Worm (Caenorhabditis elegans): ENCODE data around the gene memb-1.

memb-1 gene

ce11 chrX:9467573-9467972 lies 26.2 kb upstream of the memb-1 start:
- peak; percentile 28 for TF ChIP-seq efl-3 (GFP tag; optimal IDR thresholded peaks at IDR 0.05)
- no peak for TF ChIP-seq C04F5.9 (tag; optimal IDR thresholded peaks at IDR 0.05)
- TF ChIP-seq unc-62 (GFP tag; optimal IDR thresholded peaks at IDR 0.05), result no peak
- TF ChIP-seq ceh-63 (GFP tag; optimal IDR thresholded peaks at IDR 0.05), result no peak
- peak; percentile 23 for TF ChIP-seq isw-1 (GFP tag; IDR thresholded peaks at IDR 0.05)
- TF ChIP-seq fkh-8 (tag; optimal IDR thresholded peaks at IDR 0.05), result peak; percentile 33
- no peak for TF ChIP-seq sup-37 (GFP tag; optimal IDR thresholded peaks at IDR 0.05)
- TF ChIP-seq nhr-85 (tag), result peak; percentile 48
- no peak for TF ChIP-seq C34B4.2 (tag; optimal IDR thresholded peaks at IDR 0.05)
- no peak for TF ChIP-seq nhr-11 (tag; optimal IDR thresholded peaks at IDR 0.05)
- peak; percentile 12 for TF ChIP-seq pax-3 (tag; optimal IDR thresholded peaks at IDR 0.05)
- TF ChIP-seq nhr-77 (tag; optimal IDR thresholded peaks at IDR 0.05), result peak; percentile 48
- peak; percentile 87 for TF ChIP-seq snu-23 (GFP tag; optimal IDR thresholded peaks at IDR 0.05)
- TF ChIP-seq dsc-1 (tag; optimal IDR thresholded peaks at IDR 0.05), result peak; percentile 87
- peak; percentile 18 for TF ChIP-seq aha-1 (tag; optimal IDR thresholded peaks at IDR 0.05)
- TF ChIP-seq nhr-71 (tag; optimal IDR thresholded peaks at IDR 0.05), result peak; percentile 75
- TF ChIP-seq ama-1 (optimal IDR thresholded peaks at IDR 0.05), result no peak
- TF ChIP-seq alr-1 (tag; optimal IDR thresholded peaks at IDR 0.05; ENCODE audit: borderline replicate concordance), result no peak
- TF ChIP-seq mdl-1 (tag; optimal IDR thresholded peaks at IDR 0.05), result peak in 1 of 2 experiments; percentile 66
- no peak for TF ChIP-seq dpl-1 (GFP tag; optimal IDR thresholded peaks at IDR 0.05)
- peak; percentile 21 for TF ChIP-seq unc-86 (tag; optimal IDR thresholded peaks at IDR 0.05)
- peak; percentile 41 to 74 (median 70) for TF ChIP-seq ceh-82 (tag; optimal IDR thresholded peaks at IDR 0.05)
- TF ChIP-seq aly-2 (tag; optimal IDR thresholded peaks at IDR 0.05), result no peak
- peak in 1 of 2 experiments; percentile 39 for TF ChIP-seq efl-1 (optimal IDR thresholded peaks at IDR 0.05)
- TF ChIP-seq efl-1 (GFP tag; optimal IDR thresholded peaks at IDR 0.05 in 1 of 2), result peak in 1 of 2 experiments; percentile 89
- no peak for TF ChIP-seq sptf-1 (tag; optimal IDR thresholded peaks at IDR 0.05)
- peak; percentile 34 for TF ChIP-seq blmp-1 (tag; optimal IDR thresholded peaks at IDR 0.05)
- peak; percentile 27 for TF ChIP-seq zip-4 (GFP tag; optimal IDR thresholded peaks at IDR 0.05)
- TF ChIP-seq ztf-4 (tag; optimal IDR thresholded peaks at IDR 0.05), result peak; percentile 35
- TF ChIP-seq sox-4 (tag; optimal IDR thresholded peaks at IDR 0.05), result no peak
- TF ChIP-seq nhr-90 (tag; optimal IDR thresholded peaks at IDR 0.05; ENCODE audit: poor library complexity), result peak; percentile 78
- TF ChIP-seq unc-98 (GFP tag; IDR thresholded peaks at IDR 0.05), result no peak
- TF ChIP-seq fkh-10 (GFP tag; optimal IDR thresholded peaks at IDR 0.05), result peak; percentile 31
- no peak for TF ChIP-seq unc-30 (tag; optimal IDR thresholded peaks at IDR 0.05)
- TF ChIP-seq mab-9 (GFP tag; IDR thresholded peaks at IDR 0.05), result peak; percentile 48
- peak; percentile 67 for TF ChIP-seq C16A3.4 (tag; optimal IDR thresholded peaks at IDR 0.05)
- TF ChIP-seq elt-3 (tag; optimal IDR thresholded peaks at IDR 0.05), result peak in 2 of 6 experiments; percentile 53 to 82
- TF ChIP-seq lin-39 (tag; optimal IDR thresholded peaks at IDR 0.05), result peak; percentile 32
- peak; percentile 75 for TF ChIP-seq mep-1 (tag; optimal IDR thresholded peaks at IDR 0.05)
- peak; percentile 71 for TF ChIP-seq tbx-2 (tag; optimal IDR thresholded peaks at IDR 0.05)
- TF ChIP-seq xbp-1 (tag; optimal IDR thresholded peaks at IDR 0.05), result peak; percentile 74
- peak; percentile 77 for TF ChIP-seq ceh-8 (GFP tag; optimal IDR thresholded peaks at IDR 0.05)
- peak; percentile 72 for TF ChIP-seq rnt-1 (tag; optimal IDR thresholded peaks at IDR 0.05)
- no peak; the same call in 1 of the 2 replicates for TF ChIP-seq ceh-88 (GFP tag; IDR thresholded peaks at IDR 0.05)
- TF ChIP-seq vab-15 (tag; optimal IDR thresholded peaks at IDR 0.05), result no peak
- peak in 1 of 2 experiments; percentile 24 for TF ChIP-seq ztf-11 (tag; optimal IDR thresholded peaks at IDR 0.05)
- peak; percentile 85 for TF ChIP-seq nhr-20 (tag; optimal IDR thresholded peaks at IDR 0.05)
- peak; percentile 36 to 61 for TF ChIP-seq lin-35 (GFP tag; optimal IDR thresholded peaks at IDR 0.05)
- no peak for TF ChIP-seq hlh-4 (tag; optimal IDR thresholded peaks at IDR 0.05)
- peak; percentile 63 to 68 for TF ChIP-seq lsy-2 (tag; optimal IDR thresholded peaks at IDR 0.05)
- TF ChIP-seq ces-1 (GFP tag; optimal IDR thresholded peaks at IDR 0.05), result no peak
- TF ChIP-seq egl-13 (tag; optimal IDR thresholded peaks at IDR 0.05), result peak; percentile 27
- peak; percentile 70 for TF ChIP-seq nhr-19 (GFP tag; conservative IDR thresholded peaks at IDR 0.05)
- TF ChIP-seq nhr-12 (tag; optimal IDR thresholded peaks at IDR 0.05), result no peak

Data from whole organism, L1 larva.